Worm (Caenorhabditis elegans) whole organism, L4/young adult: Measurements from ENCODE around the gene sri-25.

ENCODE experiments used
- W03F9.2 ChIP-seq: fragments of 150-350 bp; optimal IDR thresholded peaks from 2 replicates; lab custom pipeline; 2014; ENCODE audit warnings: missing biosample characterization, missing genetic modification characterization
- dao-5 ChIP-seq: sonication (generic microtip); optimal IDR thresholded peaks from 2 replicates; lab custom pipeline; 2016; ENCODE audit warnings: missing genotype, missing genetic modification characterization, moderate library complexity, missing compliant biosample characterization
- him-1 ChIP-seq: sonication (generic microtip); optimal IDR thresholded peaks from 2 replicates; lab custom pipeline; 2016; ENCODE audit warnings: missing genotype, missing genetic modification reagents, missing genetic modification characterization, missing compliant biosample characterization

DNA sequence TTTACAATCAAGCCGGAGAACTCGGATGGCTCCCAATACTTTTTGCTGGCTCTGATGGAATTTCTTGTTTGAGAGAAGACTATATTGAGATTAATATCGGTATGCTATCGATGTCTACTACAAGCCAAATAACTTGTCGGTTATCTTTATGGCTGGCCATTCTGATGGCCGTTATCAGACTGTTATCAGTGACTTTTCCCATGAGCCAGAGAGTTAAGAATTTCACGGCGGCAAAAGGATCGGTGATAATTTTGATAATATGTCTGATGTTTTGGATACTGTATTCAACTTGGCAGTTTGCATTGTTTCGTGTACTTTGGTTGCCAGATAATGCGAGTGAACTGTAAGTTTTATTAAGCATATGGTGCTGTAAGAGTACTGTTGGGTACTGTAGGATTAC is 9.4 kb downstream of the sri-25 start:
- TF ChIP-seq him-1 (no peak), dao-5 (tag; lab: Kevin White, UChicago) (no peak), W03F9.2 (tag; lab: Kevin White, UChicago) (no peak)
